Worm (Caenorhabditis elegans): ENCODE data around the gene srd-36.

ce11 chrX:13339029-13339626, 44.6 kb upstream of the srd-36 start:
- TF ChIP-seq hmbx-1 (tag; optimal IDR thresholded peaks at IDR 0.05) (no peak), flt-1 (GFP tag; IDR thresholded peaks at IDR 0.05) (no peak), B0310.2 (tag; optimal IDR thresholded peaks at IDR 0.05) (no peak), ceh-13 (GFP tag; optimal IDR thresholded peaks at IDR 0.05) (no peak), ama-1 (optimal IDR thresholded peaks at IDR 0.05) (no peak), tbx-37 (GFP tag; conservative IDR thresholded peaks at IDR 0.05) (no peak), aly-1 (tag; optimal IDR thresholded peaks at IDR 0.05) (no peak), scrt-1 (GFP tag; IDR thresholded peaks at IDR 0.05) (no peak), pes-1 (GFP tag; IDR thresholded peaks at IDR 0.05) (no peak), hnd-1 (tag; optimal IDR thresholded peaks at IDR 0.05) (no peak), ceh-36 (tag; optimal IDR thresholded peaks at IDR 0.05) (no peak), tbx-11 (GFP tag; IDR thresholded peaks at IDR 0.05) (no peak), sea-1 (GFP tag; conservative IDR thresholded peaks at IDR 0.05) (no peak), F13C5.2 (tag; optimal IDR thresholded peaks at IDR 0.05) (no peak)
